Worm (Caenorhabditis elegans): Measurements from ENCODE around the gene trul-1.

trul-1 gene

DNA sequence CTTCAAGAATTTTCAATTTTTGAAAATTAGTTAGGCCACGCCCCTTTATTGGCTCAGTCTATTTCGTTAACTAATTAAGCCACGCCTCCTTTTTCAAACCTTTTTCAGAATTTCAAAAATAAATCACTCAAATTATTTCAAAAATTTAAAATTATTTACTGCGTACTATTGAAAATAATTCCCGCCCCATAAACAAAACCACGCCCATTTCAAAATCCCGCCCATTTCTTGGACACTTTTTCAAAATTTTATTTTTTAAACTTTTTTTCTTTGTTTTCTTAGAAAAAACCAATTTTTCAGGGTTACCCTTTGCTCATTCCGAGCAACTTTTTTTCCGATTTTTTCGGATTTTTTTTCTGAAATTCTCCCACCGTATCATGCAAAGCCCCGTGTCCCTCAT, 18.3 kb downstream of the trul-1 start, which contains the start of gene B0432.14:
Gene B0432.14 (plus strand): TSS at position 301 of the 400 bp plus-strand sequence.
- TF ChIP-seq mls-2 (tag; optimal IDR thresholded peaks at IDR 0.05): no peak
- TF ChIP-seq ceh-83 (GFP tag; optimal IDR thresholded peaks at IDR 0.05): no peak
- no peak for TF ChIP-seq unc-62 (GFP tag; optimal IDR thresholded peaks at IDR 0.05)
- TF ChIP-seq cnd-1 (tag; optimal IDR thresholded peaks at IDR 0.05): no peak
- TF ChIP-seq nhr-28 (tag; optimal IDR thresholded peaks at IDR 0.05): no peak
- no peak for TF ChIP-seq ham-2 (GFP tag; optimal IDR thresholded peaks at IDR 0.05)
- no peak for TF ChIP-seq M03D4.4 (tag; optimal IDR thresholded peaks at IDR 0.05)
- TF ChIP-seq flh-1 (GFP tag; optimal IDR thresholded peaks at IDR 0.05): no peak
- no peak for TF ChIP-seq pha-4 (tag; optimal IDR thresholded peaks at IDR 0.05)

DNA sequence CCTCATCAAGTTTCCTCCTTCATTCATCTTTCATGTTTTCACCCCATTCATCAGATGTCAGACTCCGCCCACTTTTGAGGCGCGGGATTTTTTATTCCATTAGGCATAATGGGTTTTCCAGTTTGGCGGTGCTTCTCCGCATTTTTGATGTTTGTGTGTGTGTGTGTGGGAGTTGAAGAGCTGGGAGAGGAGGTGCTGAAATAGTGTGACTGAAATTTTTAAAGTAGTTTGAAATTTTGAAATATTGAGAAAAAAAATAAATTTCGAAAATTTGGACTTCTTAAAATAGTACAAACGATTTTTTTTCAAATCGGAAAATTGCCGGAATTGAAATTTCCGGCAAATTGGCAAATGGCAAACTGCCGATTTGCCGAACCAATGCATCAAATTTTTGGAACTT, 18.8 kb downstream of the trul-1 start, which contains the start of gene scc-2:
Gene scc-2 (minus strand): TSS at position 101 of the 400 bp plus-strand sequence.
- TF ChIP-seq mls-2 (tag; optimal IDR thresholded peaks at IDR 0.05): no peak
- TF ChIP-seq ham-2 (GFP tag; optimal IDR thresholded peaks at IDR 0.05): no peak
- TF ChIP-seq elt-1 (tag; optimal IDR thresholded peaks at IDR 0.05; ENCODE audit: borderline replicate concordance, insufficient read depth): no peak
- TF ChIP-seq lin-32 (GFP tag; optimal IDR thresholded peaks at IDR 0.05): no peak
- no peak for TF ChIP-seq ztf-11 (tag; optimal IDR thresholded peaks at IDR 0.05)
- TF ChIP-seq elt-3 (tag; optimal IDR thresholded peaks at IDR 0.05): no peak
- TF ChIP-seq ces-1 (GFP tag; optimal IDR thresholded peaks at IDR 0.05): no peak
- no peak for TF ChIP-seq nhr-76 (tag; optimal IDR thresholded peaks at IDR 0.05)
- TF ChIP-seq unc-62 (GFP tag; optimal IDR thresholded peaks at IDR 0.05): no peak
- no peak for TF ChIP-seq flh-1 (GFP tag; optimal IDR thresholded peaks at IDR 0.05)
- no peak for TF ChIP-seq ceh-83 (GFP tag; optimal IDR thresholded peaks at IDR 0.05)
- no peak for TF ChIP-seq nhr-2 (tag; optimal IDR thresholded peaks at IDR 0.05)
- no peak for TF ChIP-seq zip-8 (tag; optimal IDR thresholded peaks at IDR 0.05)
- no peak for TF ChIP-seq nhr-12 (tag; optimal IDR thresholded peaks at IDR 0.05)
- TF ChIP-seq lin-13 (tag; optimal IDR thresholded peaks at IDR 0.05): no peak

DNA sequence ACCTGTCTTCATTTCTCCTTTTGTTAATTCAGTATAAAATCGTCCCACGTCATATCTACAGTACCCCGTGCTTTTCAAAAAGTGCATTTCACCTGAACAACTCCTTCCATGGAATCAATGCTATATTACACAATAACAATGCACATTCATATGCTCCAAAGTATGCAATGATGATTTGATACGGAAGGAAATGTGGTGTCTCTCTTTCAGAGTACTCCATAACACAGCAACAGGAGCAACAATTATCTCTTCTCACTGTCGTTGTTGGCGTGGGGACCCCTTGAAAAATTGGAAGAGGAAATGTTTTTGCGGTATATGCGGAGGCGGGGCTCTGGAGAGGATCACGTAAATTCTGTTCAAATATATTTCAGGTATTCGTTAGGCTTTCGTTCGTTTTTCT, 24.9 kb downstream of the trul-1 start, which contains the start of gene cat-2:
Gene cat-2 (plus strand): TSS at position 301 of the 400 bp plus-strand sequence.
- TF ChIP-seq nhr-2 (tag; optimal IDR thresholded peaks at IDR 0.05) (no peak), ceh-39 (tag; optimal IDR thresholded peaks at IDR 0.05) (no peak), blmp-1 (tag; optimal IDR thresholded peaks at IDR 0.05) (no peak), lsy-2 (tag; optimal IDR thresholded peaks at IDR 0.05) (no peak), lin-32 (GFP tag; optimal IDR thresholded peaks at IDR 0.05) (no peak), hlh-1 (tag; optimal IDR thresholded peaks at IDR 0.05) (no peak), ces-1 (GFP tag; optimal IDR thresholded peaks at IDR 0.05) (no peak), zip-8 (tag; optimal IDR thresholded peaks at IDR 0.05) (no peak), unc-62 (GFP tag; optimal IDR thresholded peaks at IDR 0.05) (no peak), mep-1 (tag; optimal IDR thresholded peaks at IDR 0.05) (no peak), cnd-1 (tag; optimal IDR thresholded peaks at IDR 0.05) (no peak), sem-2 (GFP tag; optimal IDR thresholded peaks at IDR 0.05) (no peak), tbx-8 (GFP tag; optimal IDR thresholded peaks at IDR 0.05) (no peak), elt-1 (tag; optimal IDR thresholded peaks at IDR 0.05; ENCODE audit: borderline replicate concordance, insufficient read depth) (no peak), unc-39 (tag; optimal IDR thresholded peaks at IDR 0.05) (no peak), sptf-1 (tag; optimal IDR thresholded peaks at IDR 0.05) (no peak), drap-1 (GFP tag; optimal IDR thresholded peaks at IDR 0.05) (no peak), unc-120 (tag; optimal IDR thresholded peaks at IDR 0.05; ENCODE audit: poor library complexity, severe bottlenecking) (no peak)

DNA sequence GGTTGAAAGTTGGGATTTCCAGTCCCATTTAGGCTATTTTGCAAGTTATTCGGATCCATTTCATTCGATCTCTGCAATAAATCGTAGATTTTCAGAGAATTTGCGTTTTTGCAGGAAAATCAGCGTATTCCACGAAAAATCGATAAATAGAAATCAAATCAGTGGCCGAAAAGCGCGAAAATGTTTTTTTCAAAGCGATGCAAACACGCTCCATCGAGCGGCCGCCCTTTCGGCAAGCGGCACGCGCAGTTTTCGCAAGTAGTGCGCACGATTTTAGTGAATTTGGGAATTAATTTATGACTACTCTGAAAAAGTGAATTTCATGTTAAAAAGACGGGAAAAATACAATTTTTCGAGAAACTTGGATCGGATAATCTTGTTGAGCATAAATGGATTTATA, 27.3 kb downstream of the trul-1 start:
- peak; percentile 72 for TF ChIP-seq nhr-76 (tag; optimal IDR thresholded peaks at IDR 0.05)
- peak; percentile 17 for TF ChIP-seq sem-2 (GFP tag; optimal IDR thresholded peaks at IDR 0.05)
- peak; percentile 83 for TF ChIP-seq lsy-2 (tag; optimal IDR thresholded peaks at IDR 0.05)
- peak; percentile 44 for TF ChIP-seq nhr-28 (tag; optimal IDR thresholded peaks at IDR 0.05)
- peak; percentile 62 for TF ChIP-seq unc-39 (tag; optimal IDR thresholded peaks at IDR 0.05)
- peak; percentile 84 for TF ChIP-seq pha-4 (tag; optimal IDR thresholded peaks at IDR 0.05)
- peak; percentile 85 for TF ChIP-seq ceh-39 (tag; optimal IDR thresholded peaks at IDR 0.05)
- peak; percentile 48 for TF ChIP-seq ceh-83 (GFP tag; optimal IDR thresholded peaks at IDR 0.05)
- peak; percentile 87 for TF ChIP-seq cnd-1 (tag; optimal IDR thresholded peaks at IDR 0.05)
- peak; percentile 74 for TF ChIP-seq ham-2 (GFP tag; optimal IDR thresholded peaks at IDR 0.05)
- peak; percentile 65 for TF ChIP-seq lin-32 (GFP tag; optimal IDR thresholded peaks at IDR 0.05)
- peak; percentile 87 for TF ChIP-seq hlh-1 (tag; optimal IDR thresholded peaks at IDR 0.05)
- TF ChIP-seq unc-62 (GFP tag; optimal IDR thresholded peaks at IDR 0.05): peak; percentile 50
- peak; percentile 90 for TF ChIP-seq lin-13 (tag; optimal IDR thresholded peaks at IDR 0.05)
- TF ChIP-seq ceh-43 (GFP tag; optimal IDR thresholded peaks at IDR 0.05): peak; percentile 79
- peak; percentile 46 for TF ChIP-seq mab-5 (tag; optimal IDR thresholded peaks at IDR 0.05)
- TF ChIP-seq ztf-11 (tag; optimal IDR thresholded peaks at IDR 0.05): peak; percentile 80
- peak; percentile 62 for TF ChIP-seq blmp-1 (tag; optimal IDR thresholded peaks at IDR 0.05)
- TF ChIP-seq zip-8 (tag; optimal IDR thresholded peaks at IDR 0.05): no peak
- peak; percentile 87 for TF ChIP-seq drap-1 (GFP tag; optimal IDR thresholded peaks at IDR 0.05)
- TF ChIP-seq mep-1 (tag; optimal IDR thresholded peaks at IDR 0.05): peak; percentile 97
- peak; percentile 83 for TF ChIP-seq M03D4.4 (tag; optimal IDR thresholded peaks at IDR 0.05)
- peak; percentile 76 for TF ChIP-seq unc-120 (tag; optimal IDR thresholded peaks at IDR 0.05; ENCODE audit: poor library complexity, severe bottlenecking)
- no peak for TF ChIP-seq elt-1 (tag; optimal IDR thresholded peaks at IDR 0.05; ENCODE audit: borderline replicate concordance, insufficient read depth)
- TF ChIP-seq bed-3 (GFP tag; optimal IDR thresholded peaks at IDR 0.05): peak; percentile 43
- TF ChIP-seq nhr-12 (tag; optimal IDR thresholded peaks at IDR 0.05): peak; percentile 74
- peak; percentile 68 for TF ChIP-seq tbx-8 (GFP tag; optimal IDR thresholded peaks at IDR 0.05)
- peak; percentile 39 for TF ChIP-seq flh-1 (GFP tag; optimal IDR thresholded peaks at IDR 0.05)
- TF ChIP-seq nhr-2 (tag; optimal IDR thresholded peaks at IDR 0.05): peak; percentile 57
- peak; percentile 98 for TF ChIP-seq ces-1 (GFP tag; optimal IDR thresholded peaks at IDR 0.05)
- TF ChIP-seq nhr-237 (tag; optimal IDR thresholded peaks at IDR 0.05): peak; percentile 90
- TF ChIP-seq elt-3 (tag; optimal IDR thresholded peaks at IDR 0.05): no peak
- peak; percentile 93 for TF ChIP-seq sptf-1 (tag; optimal IDR thresholded peaks at IDR 0.05)
- no peak for TF ChIP-seq snpc-4 (tag; optimal IDR thresholded peaks at IDR 0.05)
- TF ChIP-seq mls-2 (tag; optimal IDR thresholded peaks at IDR 0.05): peak; percentile 88

Data from whole organism, mixed stage, embryonic.